Worm (Caenorhabditis elegans): Measurements from ENCODE around the gene F55A11.7.
A peak's percentile ranks its signal among the peaks of the same experiment; 100 is the strongest.

F55A11.7 gene

DNA sequence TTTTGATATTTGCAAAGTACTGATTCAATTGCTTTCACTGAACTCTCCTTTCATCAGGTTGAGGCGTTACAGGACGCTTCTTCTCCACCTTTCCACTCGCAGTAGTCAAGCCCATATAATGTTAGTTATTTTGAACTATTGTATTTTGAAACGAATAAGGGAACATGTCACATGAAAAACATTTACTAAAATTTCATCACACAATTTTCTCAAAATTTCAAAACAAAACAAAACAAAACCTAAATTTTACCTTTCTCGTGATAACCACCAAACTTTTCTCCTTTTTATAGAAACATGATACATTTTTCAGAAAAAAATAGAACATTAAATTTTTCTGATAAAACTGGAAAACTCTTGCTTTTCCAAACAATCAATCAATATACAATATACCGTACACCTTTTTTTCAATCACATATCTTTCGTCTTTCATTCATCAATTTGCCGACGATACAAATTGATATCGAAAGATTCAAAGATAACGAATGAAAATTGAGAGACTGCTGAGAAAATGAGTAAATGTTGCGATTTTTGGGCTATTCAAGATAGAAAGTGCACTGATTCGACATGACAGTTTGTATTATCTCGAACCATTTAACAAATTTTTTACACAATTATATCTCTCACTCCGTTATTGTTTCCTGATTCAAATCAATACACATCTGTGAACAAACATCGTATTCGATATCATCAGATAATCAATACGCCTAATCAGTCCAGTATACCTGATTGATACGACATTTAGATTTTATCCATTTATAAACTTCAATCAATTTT is 14.0 kb upstream of the F55A11.7 start:
- no peak for TF ChIP-seq nhr-28 (tag; optimal IDR thresholded peaks at IDR 0.05)
- TF ChIP-seq sea-2 (GFP tag; optimal IDR thresholded peaks at IDR 0.05), result no peak
- TF ChIP-seq nhr-25 (tag; optimal IDR thresholded peaks at IDR 0.05), result peak; percentile 39
- no peak for TF ChIP-seq ama-1 (optimal IDR thresholded peaks at IDR 0.05)
- TF ChIP-seq mml-1 (tag; optimal IDR thresholded peaks at IDR 0.05), result no peak
- TF ChIP-seq nhr-237 (tag; optimal IDR thresholded peaks at IDR 0.05), result no peak
- peak; percentile 68 for TF ChIP-seq ceh-28 (tag; optimal IDR thresholded peaks at IDR 0.05)
- peak in 2 of 3 experiments; percentile 76 to 86 for TF ChIP-seq elt-3 (tag; optimal IDR thresholded peaks at IDR 0.05)
- no peak for TF ChIP-seq egl-5 (tag; optimal IDR thresholded peaks at IDR 0.05)
- TF ChIP-seq tbx-2 (tag; optimal IDR thresholded peaks at IDR 0.05), result peak; percentile 46
- no peak for TF ChIP-seq ceh-9 (tag; optimal IDR thresholded peaks at IDR 0.05)
- peak; percentile 74 for TF ChIP-seq nhr-23 (tag; optimal IDR thresholded peaks at IDR 0.05)
- TF ChIP-seq mdl-1 (tag; optimal IDR thresholded peaks at IDR 0.05), result no peak
- TF ChIP-seq unc-39 (tag; optimal IDR thresholded peaks at IDR 0.05), result no peak
- TF ChIP-seq elt-2 (tag; optimal IDR thresholded peaks at IDR 0.05), result peak; percentile 40
- TF ChIP-seq skn-1 (tag; optimal IDR thresholded peaks at IDR 0.05), result no peak
- TF ChIP-seq zag-1 (tag; optimal IDR thresholded peaks at IDR 0.05), result no peak
- no peak for TF ChIP-seq nhr-67 (tag; optimal IDR thresholded peaks at IDR 0.05)
- peak; percentile 75 for TF ChIP-seq nhr-43 (tag; optimal IDR thresholded peaks at IDR 0.05; ENCODE audit: poor library complexity, severe bottlenecking)
- no peak for TF ChIP-seq nfya-1 (tag; optimal IDR thresholded peaks at IDR 0.05; ENCODE audit: insufficient read depth)
- no peak for TF ChIP-seq egl-27 (tag; optimal IDR thresholded peaks at IDR 0.05)
- no peak for TF ChIP-seq fkh-2 (tag; optimal IDR thresholded peaks at IDR 0.05)
- TF ChIP-seq ztf-11 (tag; optimal IDR thresholded peaks at IDR 0.05), result no peak
- no peak for TF ChIP-seq ceh-16 (tag; optimal IDR thresholded peaks at IDR 0.05)
- no peak for TF ChIP-seq nhr-12 (tag; optimal IDR thresholded peaks at IDR 0.05)
- TF ChIP-seq nhr-76 (tag; optimal IDR thresholded peaks at IDR 0.05), result peak; percentile 62

DNA sequence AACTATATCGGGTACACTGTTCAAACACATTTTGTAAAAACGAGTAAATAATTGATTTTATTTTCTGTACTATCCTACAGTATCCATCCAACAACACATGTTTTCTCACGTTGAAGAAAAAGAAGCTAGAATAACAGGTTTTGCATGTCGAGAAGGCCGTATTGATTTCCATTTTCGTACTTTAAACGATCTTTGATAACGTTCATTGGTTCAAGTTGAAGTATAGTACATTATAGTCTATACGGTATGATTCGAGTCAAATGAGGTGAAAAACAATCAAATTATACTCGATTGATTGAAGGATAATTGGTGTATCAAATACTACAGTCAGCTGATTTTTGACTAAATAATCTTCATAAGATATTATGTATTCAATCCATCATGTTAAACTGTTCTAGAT is 13.2 kb upstream of the F55A11.7 start:
- TF ChIP-seq daf-12 (tag; optimal IDR thresholded peaks at IDR 0.05) (no peak), nfya-1 (tag; optimal IDR thresholded peaks at IDR 0.05; ENCODE audit: insufficient read depth) (peak; percentile 36), mdl-1 (tag; optimal IDR thresholded peaks at IDR 0.05) (peak; percentile 2), nhr-28 (tag; optimal IDR thresholded peaks at IDR 0.05) (no peak), unc-62 (GFP tag; optimal IDR thresholded peaks at IDR 0.05) (no peak), fkh-2 (tag; optimal IDR thresholded peaks at IDR 0.05) (no peak), pha-4 (tag; optimal IDR thresholded peaks at IDR 0.05) (no peak), egl-5 (tag; optimal IDR thresholded peaks at IDR 0.05) (no peak), ztf-11 (tag; optimal IDR thresholded peaks at IDR 0.05) (no peak), nhr-12 (tag; optimal IDR thresholded peaks at IDR 0.05) (no peak), mml-1 (tag; optimal IDR thresholded peaks at IDR 0.05) (no peak), ceh-9 (tag; optimal IDR thresholded peaks at IDR 0.05) (no peak), tbx-2 (tag; optimal IDR thresholded peaks at IDR 0.05) (no peak), elt-3 (tag; optimal IDR thresholded peaks at IDR 0.05) (no peak), nhr-43 (tag; optimal IDR thresholded peaks at IDR 0.05; ENCODE audit: poor library complexity, severe bottlenecking) (peak; percentile 55), fkh-10 (GFP tag; optimal IDR thresholded peaks at IDR 0.05) (no peak), ceh-82 (tag; optimal IDR thresholded peaks at IDR 0.05) (no peak), nhr-25 (tag; optimal IDR thresholded peaks at IDR 0.05) (peak; percentile 50)

DNA sequence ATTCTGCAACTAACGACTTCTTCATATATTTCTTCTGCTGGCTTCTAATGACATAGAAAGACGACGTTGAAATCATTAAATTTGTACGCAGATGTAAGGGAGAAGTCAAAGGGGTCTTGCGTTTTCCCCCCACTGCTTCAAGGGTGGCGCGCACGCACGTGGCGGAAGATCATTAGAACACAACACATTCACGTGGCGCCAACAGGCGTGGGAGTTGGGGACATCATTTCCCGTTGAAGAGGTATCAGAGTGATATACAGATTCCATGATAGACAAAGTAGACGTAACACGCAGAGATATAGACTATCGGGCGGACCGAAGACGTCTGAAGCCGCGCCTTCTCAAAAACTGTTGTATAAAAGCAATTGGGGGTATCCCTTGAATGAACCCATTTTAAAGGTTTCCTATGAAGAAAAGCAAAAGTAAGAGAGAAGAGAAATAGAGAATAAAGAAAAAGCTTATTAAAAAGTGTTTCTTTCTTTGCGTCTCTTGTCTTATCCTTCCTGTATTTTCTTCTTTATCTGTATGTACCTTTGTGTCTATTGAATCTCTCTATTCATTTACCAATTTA is 12.1 kb upstream of the F55A11.7 start:
- TF ChIP-seq jun-1 (tag; optimal IDR thresholded peaks at IDR 0.05) (no peak), mml-1 (tag; optimal IDR thresholded peaks at IDR 0.05) (peak; percentile 85), nhr-43 (tag; optimal IDR thresholded peaks at IDR 0.05; ENCODE audit: poor library complexity, severe bottlenecking) (peak; percentile 99), nhr-23 (tag; optimal IDR thresholded peaks at IDR 0.05) (peak; percentile 98), nhr-28 (tag; optimal IDR thresholded peaks at IDR 0.05) (no peak), elt-2 (tag; optimal IDR thresholded peaks at IDR 0.05) (no peak), nhr-11 (tag; optimal IDR thresholded peaks at IDR 0.05) (no peak), unc-39 (tag; optimal IDR thresholded peaks at IDR 0.05) (no peak), ceh-28 (tag; optimal IDR thresholded peaks at IDR 0.05) (peak; percentile 19), tbx-2 (tag; optimal IDR thresholded peaks at IDR 0.05) (peak; percentile 78), pqm-1 (tag; optimal IDR thresholded peaks at IDR 0.05) (no peak), mdl-1 (tag; optimal IDR thresholded peaks at IDR 0.05) (peak; percentile 88), ZK546.5 (tag; optimal IDR thresholded peaks at IDR 0.05) (no peak), nfya-1 (tag; optimal IDR thresholded peaks at IDR 0.05; ENCODE audit: insufficient read depth) (peak; percentile 46), elt-3 (tag; optimal IDR thresholded peaks at IDR 0.05) (peak in 1 of 3 experiments; percentile 49), pha-4 (tag; optimal IDR thresholded peaks at IDR 0.05) (no peak), R02D3.7 (tag; optimal IDR thresholded peaks at IDR 0.05) (peak; percentile 0), egl-5 (tag; optimal IDR thresholded peaks at IDR 0.05) (no peak), unc-62 (GFP tag; optimal IDR thresholded peaks at IDR 0.05) (no peak), nhr-12 (tag; optimal IDR thresholded peaks at IDR 0.05) (no peak), fos-1 (tag; optimal IDR thresholded peaks at IDR 0.05) (no peak), snpc-4 (tag; optimal IDR thresholded peaks at IDR 0.05) (no peak), nhr-25 (tag; optimal IDR thresholded peaks at IDR 0.05) (peak; percentile 98), lsy-12 (tag; optimal IDR thresholded peaks at IDR 0.05) (peak; percentile 53), ama-1 (optimal IDR thresholded peaks at IDR 0.05) (no peak), aly-2 (tag; optimal IDR thresholded peaks at IDR 0.05) (no peak), nhr-76 (tag; optimal IDR thresholded peaks at IDR 0.05) (peak; percentile 35), ztf-4 (tag; optimal IDR thresholded peaks at IDR 0.05) (peak; percentile 55), lin-15B (tag; optimal IDR thresholded peaks at IDR 0.05) (no peak), egl-27 (tag; optimal IDR thresholded peaks at IDR 0.05) (peak; percentile 43), skn-1 (tag; optimal IDR thresholded peaks at IDR 0.05) (no peak), sea-2 (GFP tag; optimal IDR thresholded peaks at IDR 0.05) (no peak), eor-1 (tag; optimal IDR thresholded peaks at IDR 0.05) (no peak)

All from whole organism, L3 larva.